Fruit fly (Drosophila melanogaster): ENCODE results near the gene CG12237.

The CG12237 gene

dm6 chrX:19666991-19667409 is 24.3 kb upstream of the CG12237 start, which contains the start of gene Zw (continued):
- TF ChIP-seq NfI (GFP tag; optimal IDR thresholded peaks at IDR 0.05) (peak; percentile 52), CG4707 (GFP tag; optimal IDR thresholded peaks at IDR 0.05) (no peak), peb (GFP tag; IDR thresholded peaks at IDR 0.05) (no peak), CG17328 (GFP tag; IDR thresholded peaks at IDR 0.05) (peak; percentile 37; the same call in 1 of the 2 replicates), Side (GFP tag; optimal IDR thresholded peaks at IDR 0.05) (peak; percentile 24), Taf1 (GFP tag; IDR thresholded peaks at IDR 0.05) (peak; percentile 40; the same call in 1 of the 2 replicates), z (GFP tag; IDR thresholded peaks at IDR 0.05) (no peak), bowl (GFP tag; IDR thresholded peaks at IDR 0.05) (no peak), CG12659 (GFP tag; optimal IDR thresholded peaks at IDR 0.05) (no peak), fu2 (GFP tag; optimal IDR thresholded peaks at IDR 0.05) (peak; percentile 30), ssp (GFP tag; IDR thresholded peaks at IDR 0.05) (no peak), CG13775 (GFP tag; optimal IDR thresholded peaks at IDR 0.05) (no peak), tgo (GFP tag; IDR thresholded peaks at IDR 0.05) (peak; percentile 67), vfl (GFP tag; optimal IDR thresholded peaks at IDR 0.05) (peak; percentile 44), sisA (GFP tag; IDR thresholded peaks at IDR 0.05) (peak; percentile 71), ftz-f1 (GFP tag; optimal IDR thresholded peaks at IDR 0.05) (no peak), lmd (GFP tag; IDR thresholded peaks at IDR 0.05) (peak; percentile 47; the same call in 1 of the 2 replicates), NC2β (GFP tag; optimal IDR thresholded peaks at IDR 0.05) (no peak), Tbp (GFP tag; optimal IDR thresholded peaks at IDR 0.05) (no peak), hbn (GFP tag; IDR thresholded peaks at IDR 0.05; ENCODE audit: partially characterized antibody) (no peak), CG31365 (tag; optimal IDR thresholded peaks at IDR 0.05) (no peak), CG10979 (tag; optimal IDR thresholded peaks at IDR 0.05) (peak; percentile 35), abd-A (tag; optimal IDR thresholded peaks at IDR 0.05) (no peak), C15 (GFP tag; IDR thresholded peaks at IDR 0.05) (no peak), repo (GFP tag; optimal IDR thresholded peaks at IDR 0.05) (no peak), CG17361 (GFP tag; IDR thresholded peaks at IDR 0.05) (peak; percentile 53; the same call in 2 of the 3 replicates), CG8281 (tag; optimal IDR thresholded peaks at IDR 0.05) (no peak), eve (GFP tag; optimal IDR thresholded peaks at IDR 0.05) (no peak), ken (GFP tag; IDR thresholded peaks at IDR 0.05) (peak; percentile 55; the same call in 1 of the 3 replicates), hkb (optimal IDR thresholded peaks at IDR 0.05) (no peak), hkb (GFP tag; IDR thresholded peaks at IDR 0.05) (peak; percentile 27; the same call in 1 of the 2 replicates), CG16779 (GFP tag; IDR thresholded peaks at IDR 0.05) (no peak), CG9817 (tag; optimal IDR thresholded peaks at IDR 0.05) (peak; percentile 50), CG2199 (GFP tag; IDR thresholded peaks at IDR 0.05) (peak; percentile 40; the same call in 1 of the 3 replicates), stc (GFP tag; IDR thresholded peaks at IDR 0.05) (no peak), Sry-β (GFP tag; optimal IDR thresholded peaks at IDR 0.05) (no peak), pnt (GFP tag; optimal IDR thresholded peaks at IDR 0.05) (peak; percentile 30), CG33557 (GFP tag; optimal IDR thresholded peaks at IDR 0.05) (peak; percentile 29), cwo (GFP tag; optimal IDR thresholded peaks at IDR 0.05) (no peak), Dfd (GFP tag; optimal IDR thresholded peaks at IDR 0.05) (no peak), CG18599 (GFP tag; optimal IDR thresholded peaks at IDR 0.05) (peak; percentile 14), zf30C (GFP tag; optimal IDR thresholded peaks at IDR 0.05) (no peak), trem (tag; optimal IDR thresholded peaks at IDR 0.05) (peak; percentile 20), nerfin-1 (tag; optimal IDR thresholded peaks at IDR 0.05) (peak; percentile 5), CG15601 (tag; optimal IDR thresholded peaks at IDR 0.05) (no peak), Hr78 (GFP tag; optimal IDR thresholded peaks at IDR 0.05) (no peak), CG10321 (GFP tag; IDR thresholded peaks at IDR 0.05) (no peak), Camta (GFP tag; optimal IDR thresholded peaks at IDR 0.05) (no peak), CG31224 (GFP tag; IDR thresholded peaks at IDR 0.05) (0 out of 2 replicates have a peak, but pooled peaks have one; percentile 38), Rx (GFP tag; IDR thresholded peaks at IDR 0.05) (no peak), dmrt11E (tag; optimal IDR thresholded peaks at IDR 0.05) (peak; percentile 30), zfh2 (GFP tag; optimal IDR thresholded peaks at IDR 0.05) (peak; percentile 59)

Data from whole organism, embryonic.